Fruit fly (Drosophila melanogaster) whole organism, larva: ENCODE results near the gene CG6012.

Experiments
- noc ChIP-seq: fragments of 200-800 bp; sonication (Bioruptor generic); optimal IDR thresholded peaks from 3 replicates; lab custom pipeline; 2019; ENCODE audit warnings: missing biosample characterization, mild to moderate bottlenecking, missing genetic modification characterization, moderate library complexity

CG6012 gene

DNA sequence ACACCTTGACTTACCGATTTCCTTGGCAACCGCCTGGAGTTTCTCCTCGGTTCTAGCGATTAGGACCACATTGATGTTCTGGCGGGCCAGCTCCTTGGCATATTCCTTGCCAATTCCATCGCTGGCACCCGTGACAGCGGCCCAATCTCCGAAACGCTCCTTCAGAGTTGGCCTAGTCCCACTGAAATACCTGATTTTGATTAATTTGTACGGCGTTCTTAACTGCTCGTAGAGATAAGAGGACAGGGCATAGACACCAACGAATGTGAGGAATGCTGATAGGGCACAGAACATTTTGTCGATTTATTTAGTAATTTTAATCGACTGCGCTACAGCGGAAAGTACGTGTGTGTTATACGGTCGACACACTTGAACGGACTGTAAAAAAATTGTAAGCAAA lies at the start of gene CG6012:
Gene CG6012 (minus strand): TSS at position 364 of the 400 bp plus-strand sequence.
- TF ChIP-seq noc (tag; lab: Kevin White, UChicago), result no peak

DNA sequence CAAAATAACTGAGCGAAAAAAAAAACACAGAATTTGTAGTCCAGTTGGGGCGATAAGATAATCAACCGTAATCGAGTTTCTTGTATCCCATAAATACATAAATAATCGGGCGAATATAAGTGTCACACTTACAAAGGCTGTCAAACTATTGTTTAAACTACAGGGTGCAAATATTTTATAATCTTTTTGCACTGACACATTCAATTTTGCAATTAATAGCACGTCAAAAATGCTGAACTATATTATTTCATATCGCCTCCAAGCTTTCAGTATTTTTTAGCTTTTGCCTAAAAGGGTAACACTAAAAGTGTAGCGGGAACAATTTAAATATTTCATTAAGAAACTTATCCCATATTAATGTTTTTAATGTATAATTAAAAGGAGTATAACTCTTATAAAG lies 48.9 kb upstream of the CG6012 start, which contains the start of gene ApepP:
Gene ApepP (minus strand): TSS at position 242 of the 400 bp plus-strand sequence.
- peak; percentile 92 for TF ChIP-seq noc (tag; lab: Kevin White, UChicago)

DNA sequence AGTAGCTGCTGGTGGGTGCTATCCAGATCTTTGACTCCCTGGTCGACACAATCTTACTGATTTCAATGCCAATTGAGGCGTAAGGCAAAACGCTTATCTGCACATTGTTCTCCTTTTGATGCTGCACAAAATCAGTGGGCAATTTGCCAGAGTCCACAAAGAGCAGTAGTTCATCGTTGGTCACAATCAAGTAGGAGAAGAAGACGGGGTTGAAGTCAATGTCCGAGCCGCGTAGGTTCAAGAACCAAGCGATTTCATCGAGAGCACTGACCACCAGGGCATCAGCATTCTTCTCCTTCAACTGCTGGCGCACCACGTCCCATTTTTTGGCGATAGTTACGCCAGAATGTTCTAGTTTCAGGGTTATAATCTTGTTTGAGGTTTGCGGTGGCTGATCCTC lies 48.0 kb upstream of the CG6012 start:
- TF ChIP-seq noc (tag; lab: Kevin White, UChicago), result no peak

DNA sequence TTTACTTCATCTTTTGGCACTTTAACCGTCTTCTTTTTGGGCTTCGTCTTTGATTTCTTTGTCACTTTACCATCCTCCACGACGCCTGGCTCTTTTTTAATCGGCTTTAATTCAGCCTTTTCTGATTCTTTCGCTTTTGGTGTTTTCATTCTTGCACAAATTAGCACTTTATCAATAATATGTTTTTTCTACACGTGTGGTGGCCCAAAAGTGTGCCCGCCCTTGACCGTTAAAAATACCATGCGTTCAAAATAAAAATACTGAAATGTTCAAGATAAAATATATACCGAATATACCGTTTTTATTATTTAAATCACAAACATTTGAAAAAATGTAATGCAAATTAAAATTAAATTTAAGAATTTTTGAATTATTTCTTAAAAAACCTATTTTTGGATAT lies 40.7 kb upstream of the CG6012 start, which contains the start of gene CG12288:
Gene CG12288 (minus strand): TSS at position 216 of the 400 bp plus-strand sequence.
- TF ChIP-seq noc (tag; lab: Kevin White, UChicago), result no peak

DNA sequence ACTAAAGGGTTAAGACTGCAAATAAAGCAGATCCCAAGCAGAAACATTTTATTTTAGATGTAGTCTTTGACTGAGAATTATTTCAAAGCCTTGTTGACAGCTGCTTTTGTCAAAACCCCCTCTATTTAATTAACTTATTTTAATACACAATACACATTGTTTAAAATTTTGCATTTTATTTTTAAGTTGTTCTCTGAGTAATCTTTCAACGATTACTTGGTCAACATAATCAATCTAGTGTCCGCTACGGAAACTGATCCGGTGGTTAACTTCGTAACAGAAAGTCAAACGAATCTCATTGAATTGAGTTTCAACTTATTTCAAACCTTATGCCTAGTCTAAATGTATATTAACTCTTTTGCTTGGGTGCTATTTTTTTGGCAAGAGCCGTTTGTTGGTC lies 39.1 kb upstream of the CG6012 start, which contains the start of gene CG31805:
Gene CG31805 (minus strand): TSS at position 101 of the 400 bp plus-strand sequence.
- no peak for TF ChIP-seq noc (tag; lab: Kevin White, UChicago)

- TF ChIP-seq noc (tag; lab: Kevin White, UChicago), result no peak
Measured at dm6 chr2L:16889608-16890007, 28.3 kb upstream of the CG6012 start, which contains the start of gene CG42556. CG42556 (plus strand) TSS chr2L:16889908.

DNA sequence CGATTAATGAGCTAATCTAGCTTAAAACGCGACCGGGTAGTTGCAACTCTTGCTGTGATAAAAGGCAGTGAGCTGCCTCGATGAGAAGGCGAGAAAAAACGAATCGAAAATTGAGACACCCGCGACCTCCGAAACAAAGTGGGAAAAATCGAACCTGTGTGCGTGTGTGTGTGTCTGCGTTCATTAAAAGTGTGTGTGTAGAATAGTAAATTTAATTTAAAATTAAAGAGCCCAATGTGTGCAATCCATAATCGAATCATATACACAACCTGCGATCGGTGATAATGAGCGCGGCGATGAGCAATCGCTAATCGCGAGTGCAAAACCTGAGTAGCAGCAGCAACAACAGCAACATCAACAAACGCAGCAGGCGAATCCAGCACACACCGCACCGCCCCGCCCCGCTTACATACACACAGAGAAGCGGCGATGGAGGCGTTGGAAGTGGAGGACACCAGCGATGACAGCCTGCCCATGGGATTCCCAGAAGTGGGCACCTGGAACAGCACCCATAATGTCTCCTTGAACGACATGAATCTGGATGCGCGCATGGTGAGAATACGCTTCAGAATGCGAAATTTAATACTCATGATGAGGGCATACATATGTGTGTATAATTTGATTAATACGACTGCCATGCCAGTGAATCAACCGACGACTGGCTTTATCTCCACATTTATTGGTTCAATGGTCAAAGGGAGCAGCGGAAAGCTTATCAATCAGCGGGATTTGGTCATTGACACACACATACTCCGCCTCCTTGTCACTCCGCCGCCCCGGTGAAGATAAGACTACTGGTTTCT lies 27.5 kb upstream of the CG6012 start:
- TF ChIP-seq noc (tag; lab: Kevin White, UChicago), result peak; percentile 51

DNA sequence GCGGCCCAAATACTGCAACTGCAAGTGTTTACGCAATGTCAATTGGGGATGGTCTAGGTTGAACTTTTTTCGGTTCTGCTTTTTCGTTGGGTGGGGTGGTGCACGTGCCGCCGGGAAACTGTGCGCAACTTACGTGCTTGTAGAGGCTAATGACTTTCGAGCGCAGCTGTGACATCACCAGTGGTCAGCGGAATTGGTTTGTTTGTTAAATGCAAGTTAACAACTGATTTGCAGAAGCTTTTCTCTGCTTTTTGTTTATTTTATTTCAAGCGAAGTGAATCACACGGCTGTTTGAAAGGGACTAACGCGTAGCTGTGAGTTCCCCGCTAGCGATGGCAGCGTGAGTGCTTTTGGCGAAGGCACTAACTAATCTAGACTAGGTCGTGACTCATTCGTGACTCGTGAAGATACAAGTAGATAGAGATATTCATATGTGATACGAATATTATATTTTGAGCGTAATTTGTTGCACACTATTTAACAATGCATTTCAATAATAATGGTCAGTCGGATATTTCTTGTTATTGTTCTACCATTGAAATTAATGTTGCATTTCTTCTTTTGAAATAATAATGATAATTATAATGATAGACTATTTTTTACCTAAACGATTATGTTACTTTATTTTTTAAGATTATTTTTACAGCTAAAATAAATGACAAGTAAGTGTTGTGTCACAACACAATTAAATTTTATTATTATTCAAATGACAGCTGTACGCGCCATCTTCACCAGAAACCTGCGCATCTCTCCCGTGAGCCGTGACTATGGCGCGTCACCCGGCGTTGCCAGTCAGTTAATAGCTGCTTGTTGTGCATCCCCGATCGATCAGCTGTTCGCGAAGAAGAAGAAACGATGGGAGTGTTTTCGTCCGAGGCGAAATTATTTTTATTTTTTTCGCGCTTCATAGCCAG lies 26.6 kb upstream of the CG6012 start, which contains the start of the genes osi and tweek:
Gene osi (minus strand): TSS at position 307 of the 914 bp plus-strand sequence.
Gene tweek (plus strand): TSS at position 831 of the 914 bp plus-strand sequence.
- peak; percentile 53 for TF ChIP-seq noc (tag; lab: Kevin White, UChicago)

DNA sequence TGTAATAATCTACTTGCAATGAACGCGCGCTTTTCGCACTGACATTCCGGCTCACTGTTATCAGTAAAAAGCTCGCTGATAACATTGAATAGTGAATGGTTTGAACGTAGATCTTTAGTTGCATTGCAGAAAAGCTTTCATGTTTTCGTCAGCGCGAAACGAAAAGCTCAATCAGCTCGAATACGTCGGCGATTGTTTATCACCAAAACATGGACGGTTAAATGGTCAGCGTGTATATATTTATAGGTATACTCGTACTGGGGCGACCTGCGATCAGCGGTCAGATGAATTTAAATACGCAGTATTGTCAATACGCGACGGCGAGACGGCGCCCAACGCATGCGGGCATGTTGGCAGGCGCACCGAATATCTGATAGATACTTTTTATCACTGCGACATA lies 25.2 kb upstream of the CG6012 start:
- peak; percentile 44 for TF ChIP-seq noc (tag; lab: Kevin White, UChicago)

- TF ChIP-seq noc (tag; lab: Kevin White, UChicago), result no peak
Measured at dm6 chr2L:16885347-16885746, 24.1 kb upstream of the CG6012 start.

- TF ChIP-seq noc (tag; lab: Kevin White, UChicago), result no peak
Measured at dm6 chr2L:16884702-16885101, 23.4 kb upstream of the CG6012 start.

DNA sequence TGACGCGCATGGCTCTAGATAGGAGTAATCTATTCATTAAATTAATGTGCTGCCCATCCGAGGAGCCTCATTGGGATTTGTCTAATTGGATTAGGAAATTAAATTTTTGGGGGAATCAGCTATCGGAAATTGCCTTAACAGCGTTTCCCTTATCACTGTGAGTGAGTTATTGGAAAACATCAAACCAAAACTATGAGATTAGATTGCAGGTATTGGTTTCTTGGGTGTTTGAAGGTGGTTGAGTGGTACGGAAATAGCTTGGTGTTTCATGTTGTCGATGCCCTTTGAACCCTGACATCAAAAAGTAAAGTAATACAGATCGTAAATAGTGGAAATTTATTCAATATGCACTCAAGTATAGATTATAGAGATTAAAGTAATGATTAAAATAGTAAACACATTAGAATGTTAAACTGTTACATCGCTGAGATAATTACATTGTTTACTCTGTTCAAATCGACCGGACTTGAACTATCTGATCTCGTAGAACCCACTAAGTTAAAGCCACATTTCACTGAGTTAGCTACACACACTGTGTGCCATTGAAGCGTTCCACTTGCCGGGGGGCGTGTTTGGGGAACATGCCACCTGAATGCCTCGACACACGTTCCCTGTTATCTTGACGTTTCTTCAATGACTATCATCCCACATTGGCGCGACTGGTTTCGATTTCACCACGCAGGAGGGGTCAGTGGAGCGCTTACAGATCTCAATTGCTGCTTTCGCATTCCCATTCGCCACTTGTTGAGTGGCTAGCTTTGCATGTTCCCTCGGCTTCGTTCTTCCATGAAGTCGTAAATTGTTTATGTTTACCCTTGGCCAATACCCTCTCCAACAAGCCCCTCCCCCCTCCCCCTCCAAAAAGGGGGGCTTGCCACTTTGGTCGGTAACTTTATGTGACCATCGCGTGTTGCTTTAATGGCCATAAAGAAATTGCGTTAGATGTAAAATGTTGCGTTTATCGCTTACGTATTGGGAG lies 21.9 kb upstream of the CG6012 start:
- no peak for TF ChIP-seq noc (tag; lab: Kevin White, UChicago)

DNA sequence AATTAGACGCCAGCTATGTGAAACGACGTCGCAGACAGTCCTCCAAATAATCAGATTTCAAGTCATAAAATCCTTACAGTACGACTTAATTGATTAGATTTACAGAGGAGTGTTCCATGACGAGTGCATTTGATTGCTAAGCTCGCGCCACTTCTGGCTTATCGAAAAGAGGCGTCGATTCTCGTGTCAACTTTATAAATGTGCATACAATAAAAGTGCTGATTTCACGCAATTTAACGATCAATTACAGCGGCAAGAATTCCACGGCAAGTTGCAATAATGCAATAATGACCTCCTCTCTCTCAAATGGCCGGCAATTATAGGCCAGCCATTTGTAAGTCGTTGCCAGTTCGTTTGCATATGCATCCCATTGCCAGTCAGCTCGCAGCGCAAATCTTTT lies 21.1 kb upstream of the CG6012 start:
- no peak for TF ChIP-seq noc (tag; lab: Kevin White, UChicago)

DNA sequence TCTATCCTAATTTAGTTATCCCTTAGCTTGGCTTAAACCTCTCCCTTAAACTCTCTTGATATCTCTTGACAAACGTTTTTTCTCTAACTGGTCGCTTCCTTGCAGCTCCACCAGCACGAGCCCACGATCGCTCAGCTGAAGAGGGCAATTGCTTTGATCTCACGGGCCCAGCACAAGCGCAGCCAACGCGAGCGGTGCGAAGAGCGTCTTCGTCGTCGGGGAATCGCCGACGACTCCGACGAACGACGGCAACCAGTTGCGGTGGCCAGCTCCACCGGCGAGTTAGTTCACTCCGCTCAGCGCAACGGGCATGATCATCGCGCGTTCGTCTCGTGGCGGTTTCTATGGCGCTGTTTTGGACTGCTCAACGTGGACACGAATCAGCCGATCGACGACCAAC lies 19.6 kb upstream of the CG6012 start:
- peak; percentile 5 for TF ChIP-seq noc (tag; lab: Kevin White, UChicago)

- TF ChIP-seq noc (tag; lab: Kevin White, UChicago), result no peak
Measured at dm6 chr2L:16879288-16879687, 18.0 kb upstream of the CG6012 start, which contains the start of the genes CG32832, CG31743 and CG34313. CG32832 (minus strand) TSS chr2L:16879290. CG31743 (plus strand) TSS chr2L:16879517. CG34313 (plus strand) TSS chr2L:16879517.
